Worm (Caenorhabditis elegans) whole organism, L1 larva: Measurements from ENCODE around the gene pgap-1.

Experiments
- ama-1 ChIP-seq: fragments of 150-350 bp; optimal IDR thresholded peaks from 2 replicates; lab custom pipeline; 2014
- blmp-1 ChIP-seq: fragments of 150-350 bp; optimal IDR thresholded peaks from 2 replicates; lab custom pipeline; 2014; ENCODE audit warnings: missing biosample characterization, missing genetic modification characterization
- ceh-82 ChIP-seq, 3 experiments: fragments of 150-350 bp in 1 of 3; sonication (generic microtip) in 2 of 3; optimal IDR thresholded peaks; 2 replicates each; lab custom pipeline; 2014 to 2017; ENCODE audit warnings: missing biosample characterization in 3 of 3, missing genetic modification characterization in 3 of 3
- ces-1 ChIP-seq: fragments of 150-350 bp; optimal IDR thresholded peaks from 2 replicates; lab custom pipeline; 2014; ENCODE audit warnings: missing biosample characterization, missing genetic modification reagents, missing genetic modification characterization
- fkh-10 ChIP-seq: sonication (generic microtip); optimal IDR thresholded peaks from 2 replicates; lab custom pipeline; 2017; ENCODE audit warnings: missing biosample characterization, missing genetic modification reagents, missing genetic modification characterization
- fos-1 ChIP-seq: fragments of 150-350 bp; optimal IDR thresholded peaks from 2 replicates; lab custom pipeline; 2014; ENCODE audit warnings: missing biosample characterization, missing genetic modification characterization
- lin-14 ChIP-seq: fragments of 200-800 bp; sonication (Bioruptor generic); optimal IDR thresholded peaks from 2 replicates; lab custom pipeline; 2018; ENCODE audit warnings: mild to moderate bottlenecking, missing genetic modification characterization, moderate library complexity, missing compliant biosample characterization
- mdl-1 ChIP-seq, 2 experiments: fragments of 150-350 bp; optimal IDR thresholded peaks; 2 replicates each; lab custom pipeline; 2014 to 2017; ENCODE audit warnings: missing biosample characterization in 2 of 2, missing genetic modification characterization in 2 of 2, inconsistent platforms in 1 of 2
- mep-1 ChIP-seq: fragments of 150-350 bp; optimal IDR thresholded peaks from 2 replicates; lab custom pipeline; 2014; ENCODE audit warnings: missing biosample characterization, missing genetic modification characterization
- nhr-76 ChIP-seq: sonication (generic microtip); optimal IDR thresholded peaks from 2 replicates; lab custom pipeline; 2017; ENCODE audit warnings: missing biosample characterization, missing genetic modification characterization
- rnt-1 ChIP-seq: sonication (generic microtip); optimal IDR thresholded peaks from 2 replicates; lab custom pipeline; 2016; ENCODE audit warnings: mild to moderate bottlenecking, missing genetic modification characterization, moderate library complexity, missing compliant biosample characterization
- snpc-4 ChIP-seq: fragments of 150-350 bp; optimal IDR thresholded peaks from 2 replicates; lab custom pipeline; 2014; ENCODE audit warnings: missing biosample characterization, missing genetic modification characterization
- unc-62 ChIP-seq: fragments of 150-350 bp; optimal IDR thresholded peaks from 2 replicates; lab custom pipeline; 2014; ENCODE audit warnings: missing biosample characterization, missing genetic modification reagents, missing genetic modification characterization
- ztf-11 ChIP-seq, 2 experiments: sonication (generic microtip); optimal IDR thresholded peaks; 2 replicates each; lab custom pipeline; 2016 to 2017; ENCODE audit warnings: missing genetic modification characterization in 2 of 2, missing biosample characterization in 1 of 2, missing compliant biosample characterization in 1 of 2

DNA sequence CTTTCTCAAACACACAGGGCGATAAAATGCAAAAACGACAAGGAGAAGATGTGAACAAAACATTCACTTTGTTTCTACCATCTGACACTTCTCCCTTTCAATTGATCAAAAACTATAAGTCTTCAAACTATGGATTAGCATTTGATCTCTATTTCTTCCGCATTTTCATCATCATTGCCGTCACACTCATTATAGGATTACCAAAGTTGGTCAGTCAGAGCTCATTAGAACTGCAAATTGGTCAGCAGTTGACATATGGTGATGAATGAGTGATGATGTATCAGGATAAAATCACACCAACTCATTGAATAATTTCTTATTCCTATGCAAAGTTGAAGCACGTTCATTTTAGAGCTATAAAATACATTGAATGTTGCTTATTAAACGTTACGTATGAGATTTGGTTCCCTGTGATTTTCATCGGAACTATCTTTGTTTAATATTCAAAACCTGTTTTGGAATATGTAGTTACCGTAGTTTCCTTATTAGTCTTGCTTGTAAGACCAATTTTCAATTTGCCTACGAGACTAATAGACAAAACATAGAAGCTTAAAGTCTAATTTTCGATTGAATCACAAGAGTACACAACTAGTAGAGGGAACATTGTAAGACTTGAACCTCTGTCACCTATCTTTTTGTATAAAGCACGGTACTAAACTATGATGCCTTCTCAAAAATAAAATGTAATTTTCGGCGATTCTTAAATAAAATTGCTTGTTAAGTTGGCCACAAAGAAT, 32.1 kb upstream of the pgap-1 start:
- TF ChIP-seq mdl-1 (tag; optimal IDR thresholded peaks at IDR 0.05; lab: Kevin White, UChicago) = no peak
- no peak for TF ChIP-seq lin-14 (GFP tag; lab: Kevin White, UChicago)
- no peak for TF ChIP-seq fkh-10 (GFP tag; lab: Kevin White, UChicago)
- no peak for TF ChIP-seq ceh-82 (tag; optimal IDR thresholded peaks at IDR 0.05; lab: Kevin White, UChicago)
- TF ChIP-seq nhr-76 (tag; lab: Kevin White, UChicago) = no peak
- no peak for TF ChIP-seq snpc-4 (tag; lab: Kevin White, UChicago)
- no peak for TF ChIP-seq rnt-1
- no peak for TF ChIP-seq fos-1 (tag; lab: Kevin White, UChicago)
- no peak for TF ChIP-seq ama-1 (lab: Kevin White, UChicago)
- no peak for TF ChIP-seq ztf-11 (tag; optimal IDR thresholded peaks at IDR 0.05; lab: Kevin White, UChicago)
- TF ChIP-seq unc-62 (GFP tag; lab: Kevin White, UChicago) = no peak
- no peak for TF ChIP-seq ces-1
- peak; percentile 40 for TF ChIP-seq blmp-1 (tag; lab: Kevin White, UChicago)
- no peak for TF ChIP-seq mep-1 (tag; lab: Kevin White, UChicago)
